Fruit fly (Drosophila melanogaster) whole organism, embryonic: ENCODE results near the gene CG42554.

Experiments used
- CG10431 ChIP-seq: fragments of 200-800 bp; sonication (Bioruptor generic); optimal IDR thresholded peaks from 3 replicates; lab custom pipeline; 2018; ENCODE audit warnings: missing biosample characterization, mild to moderate bottlenecking, missing genetic modification characterization
- CG1603 ChIP-seq: fragments of 200-800 bp; sonication (Bioruptor generic); optimal IDR thresholded peaks from 2 replicates; lab custom pipeline; 2019; ENCODE audit warnings: missing biosample characterization, mild to moderate bottlenecking, missing genetic modification characterization, moderate library complexity
- CG17328 ChIP-seq: fragments of 200-800 bp; sonication (Bioruptor generic); IDR thresholded peaks from 2 replicates; pipeline ENCODE4 v1.3.6; 2022; ENCODE audit warnings: missing biosample characterization, missing genetic modification characterization
- CG17359 ChIP-seq: fragments of 200-800 bp; sonication (Bioruptor generic); optimal IDR thresholded peaks from 3 replicates; lab custom pipeline; 2018; ENCODE audit warnings: missing biosample characterization, mild to moderate bottlenecking, missing genetic modification characterization, moderate library complexity
- CG17361 ChIP-seq: fragments of 200-800 bp; sonication (Bioruptor generic); IDR thresholded peaks from 3 replicates; pipeline ENCODE4 v1.3.6; 2022; ENCODE audit warnings: missing biosample characterization, missing genetic modification characterization
- CG18262 ChIP-seq: fragments of 200-800 bp; optimal IDR thresholded peaks from 3 replicates; lab custom pipeline; 2019; ENCODE audit warnings: missing biosample characterization, mild to moderate bottlenecking, missing genetic modification characterization, moderate library complexity
- CG2199 ChIP-seq: fragments of 200-800 bp; sonication (Bioruptor generic); IDR thresholded peaks from 3 replicates; pipeline ENCODE4 v1.3.6; 2022; ENCODE audit warnings: missing biosample characterization, missing genetic modification characterization
- CG2712 ChIP-seq: fragments of 200-800 bp; optimal IDR thresholded peaks from 3 replicates; lab custom pipeline; 2019; ENCODE audit warnings: missing biosample characterization, mild to moderate bottlenecking, missing genetic modification characterization, moderate library complexity
- CG31441 ChIP-seq: fragments of 200-800 bp; sonication (Bioruptor generic); IDR thresholded peaks from 2 replicates; pipeline ENCODE4 v1.3.6; 2022; ENCODE audit warnings: missing biosample characterization, missing genetic modification characterization
- CG32767 ChIP-seq: fragments of 200-800 bp; sonication (Bioruptor generic); IDR thresholded peaks from 2 replicates; pipeline ENCODE4 v1.3.6; 2022; ENCODE audit warnings: missing biosample characterization, missing genetic modification characterization
- CG4707 ChIP-seq: fragments of 200-800 bp; sonication (Bioruptor generic); optimal IDR thresholded peaks from 2 replicates; lab custom pipeline; 2018; ENCODE audit warnings: missing biosample characterization, mild to moderate bottlenecking, missing genetic modification characterization, moderate library complexity
- CG7372 ChIP-seq: fragments of 200-800 bp; sonication (Bioruptor generic); IDR thresholded peaks from 2 replicates; pipeline ENCODE4 v1.3.6; 2022; ENCODE audit warnings: missing biosample characterization, missing genetic modification characterization
- CG7839 ChIP-seq: fragments of 200-800 bp; sonication (Bioruptor generic); optimal IDR thresholded peaks from 3 replicates; lab custom pipeline; 2018; ENCODE audit warnings: missing biosample characterization, mild to moderate bottlenecking, missing genetic modification characterization, moderate library complexity
- CG8388 ChIP-seq: fragments of 200-800 bp; sonication (Bioruptor generic); optimal IDR thresholded peaks from 2 replicates; lab custom pipeline; 2019; ENCODE audit warnings: missing biosample characterization, mild to moderate bottlenecking, missing genetic modification characterization, moderate library complexity
- CG9876 ChIP-seq: fragments of 200-800 bp; sonication (Bioruptor generic); optimal IDR thresholded peaks from 2 replicates; lab custom pipeline; 2016; ENCODE audit warnings: missing biosample characterization, missing genetic modification characterization
- Drgx ChIP-seq: fragments of 200-800 bp; sonication (Bioruptor generic); IDR thresholded peaks from 2 replicates; pipeline ENCODE4 v1.3.6; 2022; ENCODE audit warnings: missing biosample characterization, missing genetic modification characterization
- Ets65A ChIP-seq: fragments of 200-800 bp; sonication (Bioruptor generic); peaks from one replicate; lab custom pipeline; 2016; ENCODE audit warnings: missing biosample characterization, missing genetic modification characterization
- Gug ChIP-seq: fragments of 200-800 bp; sonication (Bioruptor generic); IDR thresholded peaks from 4 replicates; pipeline ENCODE4 v1.3.6; 2022; ENCODE audit warnings: missing biosample characterization, missing genetic modification characterization
- HLH4C ChIP-seq: fragments of 200-800 bp; sonication (Bioruptor generic); IDR thresholded peaks from 3 replicates; pipeline ENCODE4 v1.3.6; 2022; ENCODE audit warnings: missing biosample characterization, missing genetic modification characterization; ENCODE audit not compliant: partially characterized antibody
- Lim3 ChIP-seq: fragments of 200-800 bp; sonication (Bioruptor generic); IDR thresholded peaks from 2 replicates; pipeline ENCODE4 v1.3.6; 2022; ENCODE audit warnings: missing biosample characterization, missing genetic modification characterization
- NC2α ChIP-seq: fragments of 200-800 bp; sonication (Bioruptor generic); optimal IDR thresholded peaks from 2 replicates; lab custom pipeline; 2016; ENCODE audit warnings: missing biosample characterization, missing genetic modification characterization
- Nf-YB ChIP-seq: fragments of 200-800 bp; sonication (Bioruptor generic); optimal IDR thresholded peaks from 3 replicates; lab custom pipeline; 2019; ENCODE audit warnings: missing biosample characterization, mild to moderate bottlenecking, missing genetic modification characterization, moderate library complexity
- Oli ChIP-seq: fragments of 200-800 bp; sonication (Bioruptor generic); optimal IDR thresholded peaks from 2 replicates; lab custom pipeline; 2018; ENCODE audit warnings: missing biosample characterization, mild to moderate bottlenecking, missing genetic modification characterization, moderate library complexity
- Ptx1 ChIP-seq: fragments of 200-800 bp; sonication (Bioruptor generic); IDR thresholded peaks from 2 replicates; pipeline ENCODE4 v1.3.6; 2022; ENCODE audit warnings: missing biosample characterization, missing genetic modification characterization
- Rx ChIP-seq: fragments of 200-800 bp; sonication (Bioruptor generic); IDR thresholded peaks from 2 replicates; pipeline ENCODE4 v1.3.6; 2022; ENCODE audit warnings: missing biosample characterization, missing genetic modification characterization
- Sox102F ChIP-seq: fragments of 200-800 bp; sonication (Bioruptor generic); optimal IDR thresholded peaks from 2 replicates; lab custom pipeline; 2018; ENCODE audit warnings: missing biosample characterization, mild to moderate bottlenecking, missing genetic modification characterization, moderate library complexity
- Sry-β ChIP-seq: fragments of 200-800 bp; sonication (Bioruptor generic); optimal IDR thresholded peaks from 2 replicates; lab custom pipeline; 2018; ENCODE audit warnings: missing biosample characterization, mild to moderate bottlenecking, missing genetic modification characterization, moderate library complexity
- Tbp ChIP-seq: fragments of >200 bp; optimal IDR thresholded peaks from 2 replicates; lab custom pipeline; 2018; ENCODE audit warnings: missing biosample characterization, missing genetic modification characterization
- ara ChIP-seq: fragments of 200-800 bp; sonication (Bioruptor generic); IDR thresholded peaks from 2 replicates; pipeline ENCODE4 v1.3.6; 2022; ENCODE audit warnings: missing biosample characterization, missing genetic modification characterization
- bsh ChIP-seq, 2 experiments: fragments of 200-800 bp; sonication (Bioruptor generic); optimal IDR thresholded peaks; 2 replicates each; lab custom pipeline; 2017 to 2018; ENCODE audit warnings: mild to moderate bottlenecking in 2 of 2, missing biosample characterization in 2 of 2, missing genetic modification characterization in 2 of 2, moderate library complexity in 1 of 2
- ci ChIP-seq: fragments of 200-800 bp; sonication (Bioruptor generic); IDR thresholded peaks from 3 replicates; pipeline ENCODE4 v1.3.6; 2022; ENCODE audit warnings: missing biosample characterization, missing genetic modification characterization
- dysf ChIP-seq: fragments of 200-800 bp; sonication (Bioruptor generic); IDR thresholded peaks from 3 replicates; pipeline ENCODE4 v1.3.6; 2022; ENCODE audit warnings: missing biosample characterization, missing genetic modification characterization
- eve ChIP-seq, 2 experiments: fragments of >200 bp; optimal IDR thresholded peaks; 2 replicates each; lab custom pipeline; 2017; ENCODE audit warnings: missing biosample characterization in 2 of 2, missing genetic modification characterization in 2 of 2
- gcm ChIP-seq: fragments of 200-800 bp; sonication (Bioruptor generic); optimal IDR thresholded peaks from 2 replicates; lab custom pipeline; 2019; ENCODE audit warnings: missing biosample characterization, mild to moderate bottlenecking, missing genetic modification characterization, moderate library complexity
- gem ChIP-seq: fragments of 200-800 bp; sonication (Bioruptor generic); optimal IDR thresholded peaks from 2 replicates; lab custom pipeline; 2019; ENCODE audit warnings: missing biosample characterization, mild to moderate bottlenecking, missing genetic modification characterization, moderate library complexity
- hkb ChIP-seq, 2 experiments: fragments of 200-800 bp in 1 of 2; fragments of >200 bp in 1 of 2; sonication (Bioruptor generic) in 1 of 2; IDR thresholded peaks in 1 of 2; optimal IDR thresholded peaks in 1 of 2; 2 replicates each; pipeline versions ENCODE4 v1.3.6 to Lab custom; 2017 to 2022; ENCODE audit warnings: missing biosample characterization in 1 of 2, missing genetic modification characterization in 1 of 2
- knrl ChIP-seq: fragments of 200-800 bp; sonication (Bioruptor generic); IDR thresholded peaks from 3 replicates; pipeline ENCODE4 v1.3.6; 2022; ENCODE audit warnings: missing biosample characterization, missing genetic modification characterization; ENCODE audit not compliant: partially characterized antibody
- pan ChIP-seq, 4 experiments: fragments of >200 bp in 3 of 4; fragments of 200-800 bp in 1 of 4; sonication (Bioruptor generic) in 1 of 4; optimal IDR thresholded peaks in 3 of 4; IDR thresholded peaks in 1 of 4; 2 replicates each; pipeline versions ENCODE4 v1.3.6 to Lab custom; 2017 to 2022; ENCODE audit warnings: missing biosample characterization in 2 of 4, missing genetic modification characterization in 2 of 4, mixed read lengths in 1 of 4
- phol ChIP-seq: fragments of 200-800 bp; sonication (Bioruptor generic); optimal IDR thresholded peaks from 3 replicates; lab custom pipeline; 2018; ENCODE audit warnings: missing biosample characterization, mild to moderate bottlenecking, missing genetic modification characterization, moderate library complexity
- prd ChIP-seq, 3 experiments: fragments of >200 bp in 2 of 3; fragments of 200-800 bp in 1 of 3; sonication (Bioruptor generic) in 1 of 3; optimal IDR thresholded peaks in 2 of 3; IDR thresholded peaks in 1 of 3; 2 replicates in 2 of 3; 3 replicates in 1 of 3; pipeline versions ENCODE4 v1.3.6 to Lab custom; 2017 to 2022; ENCODE audit warnings: missing biosample characterization in 1 of 3, missing genetic modification characterization in 1 of 3
- sc ChIP-seq, 3 experiments: fragments of >200 bp in 2 of 3; fragments of 200-800 bp in 1 of 3; sonication (Bioruptor generic) in 1 of 3; optimal IDR thresholded peaks; 2 replicates in 2 of 3; 3 replicates in 1 of 3; lab custom pipeline; 2017; ENCODE audit warnings: mild to moderate bottlenecking in 1 of 3, missing biosample characterization in 1 of 3, missing genetic modification characterization in 1 of 3, missing genetic modification reagents in 1 of 3
- sens ChIP-seq: fragments of 200-800 bp; sonication (Bioruptor generic); peaks from one replicate; lab custom pipeline; 2016; ENCODE audit warnings: missing biosample characterization, missing genetic modification characterization
- twi ChIP-seq: fragments of 200-800 bp; optimal IDR thresholded peaks from 2 replicates; lab custom pipeline; 2019; ENCODE audit warnings: missing biosample characterization, mild to moderate bottlenecking, missing genetic modification characterization, moderate library complexity
- unc-4 ChIP-seq: fragments of 200-800 bp; sonication (Bioruptor generic); IDR thresholded peaks from 2 replicates; pipeline ENCODE4 v1.3.6; 2022; ENCODE audit warnings: missing biosample characterization, missing genetic modification characterization; ENCODE audit not compliant: partially characterized antibody
- vfl ChIP-seq: fragments of 200-800 bp; sonication (Bioruptor generic); optimal IDR thresholded peaks from 2 replicates; lab custom pipeline; 2016; ENCODE audit warnings: missing biosample characterization, missing genetic modification characterization
- wor ChIP-seq: fragments of 200-800 bp; sonication (Bioruptor generic); IDR thresholded peaks from 2 replicates; pipeline ENCODE4 v1.3.6; 2022; ENCODE audit warnings: missing biosample characterization, missing genetic modification characterization
- zfh1 ChIP-seq: fragments of 200-800 bp; sonication (Bioruptor generic); IDR thresholded peaks from 3 replicates; pipeline ENCODE4 v1.3.6; 2022; ENCODE audit warnings: missing biosample characterization, missing genetic modification characterization

CG42554 gene

dm6 chr3L:813229-813837 lies 22.1 kb upstream of the CG42554 start (continued):
- TF ChIP-seq CG4707 (GFP tag; lab: Kevin White, UChicago): no peak
- peak; percentile 95 for TF ChIP-seq twi (tag; lab: Kevin White, UChicago)
- TF ChIP-seq Nf-YB (GFP tag; lab: Kevin White, UChicago): no peak
- no peak for TF ChIP-seq CG9876 (GFP tag; lab: Kevin White, UChicago)
- TF ChIP-seq prd (optimal IDR thresholded peaks at IDR 0.05; lab: Kevin White, UChicago): no peak
- TF ChIP-seq prd (GFP tag; IDR thresholded peaks at IDR 0.05; lab: Robert Waterston, UW): 0 out of 3 replicates have a peak, but pooled peaks have one; percentile 19
- TF ChIP-seq Gug (GFP tag; lab: Robert Waterston, UW): no peak
- TF ChIP-seq CG2712: peak; percentile 23
- TF ChIP-seq CG18262: peak; percentile 42
- peak; percentile 32 for TF ChIP-seq phol
- no peak for TF ChIP-seq CG10431 (GFP tag; lab: Kevin White, UChicago)
- no peak for TF ChIP-seq Tbp (GFP tag; lab: Kevin White, UChicago)
- TF ChIP-seq Sox102F (GFP tag; lab: Kevin White, UChicago): peak; percentile 56
- no peak for TF ChIP-seq CG7372 (GFP tag; lab: Robert Waterston, UW)
- TF ChIP-seq Sry-β (GFP tag; lab: Kevin White, UChicago): no peak
- 0 out of 2 replicates have a peak, but pooled peaks have one; percentile 12 for TF ChIP-seq wor (GFP tag; lab: Robert Waterston, UW)
- no peak for TF ChIP-seq hkb (optimal IDR thresholded peaks at IDR 0.05; lab: Kevin White, UChicago)
- 0 out of 2 replicates have a peak, but pooled peaks have one; percentile 18 for TF ChIP-seq hkb (GFP tag; IDR thresholded peaks at IDR 0.05; lab: Robert Waterston, UW)
- 0 out of 2 replicates have a peak, but pooled peaks have one; percentile 15 for TF ChIP-seq ara (GFP tag; lab: Robert Waterston, UW)
- no peak for TF ChIP-seq knrl (GFP tag; lab: Robert Waterston, UW)
- TF ChIP-seq CG17328: 0 out of 2 replicates have a peak, but pooled peaks have one; percentile 30
- no peak for TF ChIP-seq CG32767 (GFP tag; lab: Robert Waterston, UW)
- peak; percentile 2 for TF ChIP-seq NC2α (GFP tag; lab: Kevin White, UChicago)
- 0 out of 3 replicates have a peak, but pooled peaks have one; percentile 14 for TF ChIP-seq CG17361 (GFP tag; lab: Robert Waterston, UW)
- no peak for TF ChIP-seq pan (optimal IDR thresholded peaks at IDR 0.05; lab: Kevin White, UChicago)
- TF ChIP-seq pan (GFP tag; optimal IDR thresholded peaks at IDR 0.05 in 1 of 2, IDR thresholded peaks at IDR 0.05 in 1 of 2): no peak
- peak; percentile 92 for TF ChIP-seq sens (GFP tag; lab: Kevin White, UChicago)
- TF ChIP-seq CG2199 (GFP tag; lab: Robert Waterston, UW): no peak
- peak in 1 of 2 experiments; percentile 1 for TF ChIP-seq eve (GFP tag; optimal IDR thresholded peaks at IDR 0.05; lab: Kevin White, UChicago)
- TF ChIP-seq CG8388: peak; percentile 19
- TF ChIP-seq Lim3 (GFP tag; lab: Robert Waterston, UW): peak; percentile 29; the same call in 1 of the 2 replicates
- TF ChIP-seq CG17359: peak; percentile 48
- peak; percentile 71 for TF ChIP-seq CG1603 (tag; lab: Kevin White, UChicago)
- peak; percentile 95 for TF ChIP-seq Drgx (GFP tag; lab: Robert Waterston, UW)
- TF ChIP-seq vfl (GFP tag; lab: Kevin White, UChicago): no peak
- peak; percentile 24 for TF ChIP-seq Ets65A (GFP tag; lab: Kevin White, UChicago)
- TF ChIP-seq unc-4 (GFP tag; lab: Robert Waterston, UW): no peak
- peak; percentile 28 for TF ChIP-seq CG7839
- peak; percentile 7 for TF ChIP-seq gcm
- 0 out of 2 replicates have a peak, but pooled peaks have one; percentile 26 for TF ChIP-seq Ptx1 (GFP tag; lab: Robert Waterston, UW)
- TF ChIP-seq dysf (GFP tag; lab: Robert Waterston, UW): peak; percentile 22; the same call in 1 of the 3 replicates
- peak; percentile 35 for TF ChIP-seq CG31441 (GFP tag; lab: Robert Waterston, UW)
- TF ChIP-seq gem: peak; percentile 44
- peak; percentile 51; the same call in 1 of the 3 replicates for TF ChIP-seq ci (GFP tag; lab: Robert Waterston, UW)
- peak; percentile 16 for TF ChIP-seq Oli (tag; lab: Kevin White, UChicago)
- TF ChIP-seq HLH4C: no peak
- 0 out of 2 replicates have a peak, but pooled peaks have one; percentile 29 for TF ChIP-seq Rx (GFP tag; lab: Robert Waterston, UW)
- peak; percentile 31; the same call in 1 of the 3 replicates for TF ChIP-seq zfh1
- no peak for TF ChIP-seq sc (optimal IDR thresholded peaks at IDR 0.05; lab: Kevin White, UChicago)
- peak; percentile 14 for TF ChIP-seq sc (GFP tag; optimal IDR thresholded peaks at IDR 0.05; lab: Kevin White, UChicago)
- TF ChIP-seq bsh (GFP tag; optimal IDR thresholded peaks at IDR 0.05; lab: Kevin White, UChicago): peak; percentile 44 to 86
